Worm (Caenorhabditis elegans) whole organism, L4 larva: Measurements from ENCODE around the gene C15B12.2.

Experiments
- F26F4.8 ChIP-seq: fragments of 200-800 bp; sonication (Bioruptor generic); conservative IDR thresholded peaks from 2 replicates; pipeline ENCODE4 v1.3.6; 2022; ENCODE audit warnings: missing genetic modification characterization, missing compliant biosample characterization
- T20F7.1 ChIP-seq: fragments of 200-800 bp; sonication (Bioruptor generic); optimal IDR thresholded peaks from 2 replicates; lab custom pipeline; 2018; ENCODE audit warnings: mild to moderate bottlenecking, missing genetic modification characterization, missing compliant biosample characterization
- Y5F2A.4 ChIP-seq: fragments of 200-800 bp; sonication (Bioruptor generic); optimal IDR thresholded peaks from 2 replicates; lab custom pipeline; 2018; ENCODE audit warnings: mild to moderate bottlenecking, missing genetic modification characterization, missing compliant biosample characterization
- daf-8 ChIP-seq: fragments of 200-800 bp; sonication (Bioruptor generic); IDR thresholded peaks from 2 replicates; pipeline ENCODE4 v1.3.6; 2022; ENCODE audit warnings: missing genetic modification characterization, missing compliant biosample characterization
- egl-43 ChIP-seq: fragments of 200-800 bp; sonication (Bioruptor generic); IDR thresholded peaks from 2 replicates; pipeline ENCODE4 v1.3.6; 2022; ENCODE audit warnings: missing genetic modification reagents, missing genetic modification characterization, missing compliant biosample characterization
- lim-7 ChIP-seq: fragments of 200-800 bp; sonication (Bioruptor generic); IDR thresholded peaks from 2 replicates; pipeline ENCODE4 v1.3.6; 2022; ENCODE audit warnings: missing genetic modification characterization, missing compliant biosample characterization
- mep-1 ChIP-seq: fragments of 150-350 bp; sonication (generic microtip); optimal IDR thresholded peaks from 3 replicates; lab custom pipeline; 2014; ENCODE audit warnings: missing biosample characterization, missing genetic modification characterization
- sdz-12 ChIP-seq: fragments of 200-800 bp; sonication (Bioruptor generic); optimal IDR thresholded peaks from 2 replicates; lab custom pipeline; 2018; ENCODE audit warnings: mild to moderate bottlenecking, missing genetic modification characterization, missing compliant biosample characterization
- tra-1 ChIP-seq: fragments of 200-800 bp; sonication (Bioruptor generic); IDR thresholded peaks from 2 replicates; pipeline ENCODE4 v1.3.6; 2022; ENCODE audit warnings: missing genetic modification reagents, missing genetic modification characterization, missing compliant biosample characterization
- unc-62 ChIP-seq, 3 experiments: fragments of 150-350 bp in 1 of 3; sonication (generic microtip); optimal IDR thresholded peaks in 2 of 3; peaks in 1 of 3; 1 replicate in 1 of 3; 2 replicates in 2 of 3; lab custom pipeline; 2014 to 2017; ENCODE audit warnings: missing biosample characterization in 3 of 3, missing genetic modification characterization in 3 of 3, missing genetic modification reagents in 3 of 3, missing genotype in 1 of 3
- zfp-3 ChIP-seq: fragments of 200-800 bp; sonication (Bioruptor generic); conservative IDR thresholded peaks from 2 replicates; pipeline ENCODE4 v1.3.6; 2022; ENCODE audit warnings: missing genetic modification reagents, missing genetic modification characterization, missing compliant biosample characterization

ce11 chrX:6514466-6514865 lies 51.3 kb downstream of the C15B12.2 start:
- TF ChIP-seq Y5F2A.4 (GFP tag; lab: Kevin White, UChicago) (no peak), sdz-12 (GFP tag; lab: Kevin White, UChicago) (no peak), T20F7.1 (no peak), mep-1 (tag; lab: Kevin White, UChicago) (no peak), egl-43 (GFP tag; lab: Robert Waterston, UW) (no peak), unc-62 (GFP tag; optimal IDR thresholded peaks at IDR 0.05 in 1 of 2; lab: Kevin White, UChicago) (no peak), unc-62 (tag; optimal IDR thresholded peaks at IDR 0.05; lab: Kevin White, UChicago) (no peak), daf-8 (no peak), zfp-3 (GFP tag; lab: Robert Waterston, UW) (no peak), tra-1 (GFP tag; lab: Robert Waterston, UW) (no peak), lim-7 (no peak), F26F4.8 (GFP tag; lab: Robert Waterston, UW) (no peak)
